Fruit fly (Drosophila melanogaster): ENCODE measurements around the gene VhaAC39-2.

The VhaAC39-2 gene

dm6 chr3R:23174739-23175138, 15.6 kb upstream of the VhaAC39-2 start (continued):
- TF ChIP-seq btn (GFP tag; optimal IDR thresholded peaks at IDR 0.05) (no peak), CG17568 (GFP tag; optimal IDR thresholded peaks at IDR 0.05) (no peak), CG13424 (tag; optimal IDR thresholded peaks at IDR 0.05) (peak; percentile 64), HLHmδ (GFP tag; optimal IDR thresholded peaks at IDR 0.05) (no peak), CG13287 (GFP tag; IDR thresholded peaks at IDR 0.05; ENCODE audit: partially characterized antibody) (no peak), pnt (GFP tag; optimal IDR thresholded peaks at IDR 0.05) (no peak), CG13775 (GFP tag; optimal IDR thresholded peaks at IDR 0.05) (no peak), Xrp1 (GFP tag; IDR thresholded peaks at IDR 0.05) (no peak), Spps (tag; optimal IDR thresholded peaks at IDR 0.05) (no peak), CHES-1-like (GFP tag; optimal IDR thresholded peaks at IDR 0.05) (no peak), CG1233 (GFP tag; optimal IDR thresholded peaks at IDR 0.05) (peak; percentile 52), Dp (GFP tag; optimal IDR thresholded peaks at IDR 0.05) (no peak), CG2199 (GFP tag; IDR thresholded peaks at IDR 0.05) (no peak), CG6683 (GFP tag; optimal IDR thresholded peaks at IDR 0.05) (no peak), ab (GFP tag; optimal IDR thresholded peaks at IDR 0.05) (no peak), sug (tag; optimal IDR thresholded peaks at IDR 0.05) (no peak), CG7745 (tag; optimal IDR thresholded peaks at IDR 0.05) (no peak), CG3838 (GFP tag; optimal IDR thresholded peaks at IDR 0.05) (no peak), Dip3 (GFP tag; optimal IDR thresholded peaks at IDR 0.05) (no peak), CoRest (tag; optimal IDR thresholded peaks at IDR 0.05) (peak; percentile 52), CG15269 (tag; optimal IDR thresholded peaks at IDR 0.05) (peak; percentile 42), br (optimal IDR thresholded peaks at IDR 0.05) (no peak), CG42726 (GFP tag; IDR thresholded peaks at IDR 0.05; ENCODE audit: partially characterized antibody) (no peak), CG4854 (GFP tag; optimal IDR thresholded peaks at IDR 0.05) (no peak), zen2 (GFP tag; IDR thresholded peaks at IDR 0.05; ENCODE audit: partially characterized antibody) (no peak), rib (GFP tag; IDR thresholded peaks at IDR 0.05) (no peak), CG7839 (tag; optimal IDR thresholded peaks at IDR 0.05) (peak; percentile 53), H15 (GFP tag; IDR thresholded peaks at IDR 0.05) (no peak), MTF-1 (GFP tag; optimal IDR thresholded peaks at IDR 0.05; ENCODE audit: borderline replicate concordance) (no peak), B-H1 (GFP tag; IDR thresholded peaks at IDR 0.05) (no peak), CG10366 (GFP tag; IDR thresholded peaks at IDR 0.05) (peak; percentile 62), nau (GFP tag; optimal IDR thresholded peaks at IDR 0.05) (no peak), fd96Cb (tag; optimal IDR thresholded peaks at IDR 0.05) (peak; percentile 75), hkb (optimal IDR thresholded peaks at IDR 0.05) (no peak), hkb (GFP tag; IDR thresholded peaks at IDR 0.05) (no peak), CG18476 (GFP tag; optimal IDR thresholded peaks at IDR 0.05) (no peak), abd-A (tag; optimal IDR thresholded peaks at IDR 0.05) (no peak), da (GFP tag; optimal IDR thresholded peaks at IDR 0.05) (no peak), inv (GFP tag; IDR thresholded peaks at IDR 0.05; ENCODE audit: partially characterized antibody) (no peak), so (GFP tag; IDR thresholded peaks at IDR 0.05) (no peak), sna (GFP tag; IDR thresholded peaks at IDR 0.05; ENCODE audit: partially characterized antibody) (no peak), Dfd (GFP tag; optimal IDR thresholded peaks at IDR 0.05) (no peak), Fer3 (tag; optimal IDR thresholded peaks at IDR 0.05) (no peak), CG16813 (GFP tag; IDR thresholded peaks at IDR 0.05; ENCODE audit: partially characterized antibody) (no peak), wor (GFP tag; IDR thresholded peaks at IDR 0.05) (peak; percentile 56), aop (GFP tag; IDR thresholded peaks at IDR 0.05) (no peak), Mad (GFP tag; optimal IDR thresholded peaks at IDR 0.05) (no peak), Xbp1 (GFP tag; optimal IDR thresholded peaks at IDR 0.05) (peak; percentile 70), CG11093 (GFP tag; IDR thresholded peaks at IDR 0.05) (no peak), CG11696 (GFP tag; IDR thresholded peaks at IDR 0.05) (no peak), fu2 (GFP tag; optimal IDR thresholded peaks at IDR 0.05) (no peak), CG10267 (tag; optimal IDR thresholded peaks at IDR 0.05) (no peak)

All from whole organism, embryonic.